Worm (Caenorhabditis elegans): ENCODE results near the gene ceh-18.

The ceh-18 gene

DNA sequence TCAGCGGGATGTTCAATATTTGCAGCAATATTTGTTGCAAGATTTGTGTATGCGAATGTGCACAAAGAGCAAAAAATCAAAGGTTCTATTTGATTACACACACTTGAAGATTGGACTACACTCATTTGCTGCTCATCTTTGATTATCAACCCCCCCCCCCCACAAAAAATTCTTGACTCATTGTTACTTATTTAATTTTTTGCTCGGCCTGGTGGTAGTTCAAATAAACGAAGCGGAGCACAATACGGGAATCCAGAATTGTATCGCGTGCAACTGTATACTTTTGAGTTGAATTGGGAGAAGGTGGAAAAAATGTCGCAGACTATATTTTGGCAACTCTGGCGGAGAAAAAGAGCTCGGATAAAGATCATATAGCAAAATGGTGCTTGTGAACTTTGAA lies 62.0 kb downstream of the ceh-18 start, which contains the start of gene F35A5.5:
Gene F35A5.5 (minus strand): TSS at position 101 of the 400 bp plus-strand sequence.
- TF ChIP-seq tra-4 (tag; optimal IDR thresholded peaks at IDR 0.05) (no peak), ceh-36 (tag; optimal IDR thresholded peaks at IDR 0.05) (no peak)

DNA sequence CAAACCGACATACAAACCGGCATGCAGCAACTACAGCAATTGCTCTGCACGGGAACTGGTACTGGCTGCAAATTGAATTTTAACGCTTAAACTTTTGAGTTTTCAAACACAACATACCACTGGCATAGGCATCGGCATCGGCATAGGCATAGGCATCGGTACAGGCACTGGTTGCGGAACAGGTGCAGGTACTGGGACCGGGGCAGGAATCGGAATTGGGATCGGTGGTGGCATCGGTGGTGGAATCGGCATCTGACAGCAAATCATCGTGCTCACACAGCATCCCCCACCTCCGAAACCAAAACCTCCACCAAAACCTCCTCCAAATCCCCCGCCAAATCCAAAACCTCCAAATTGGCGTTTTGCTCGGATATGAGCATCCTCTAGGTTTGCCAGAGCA lies 63.4 kb downstream of the ceh-18 start:
- no peak for TF ChIP-seq hnd-1 (tag; optimal IDR thresholded peaks at IDR 0.05)
- TF ChIP-seq aly-1 (tag; optimal IDR thresholded peaks at IDR 0.05) = no peak
- no peak for TF ChIP-seq scrt-1 (GFP tag; IDR thresholded peaks at IDR 0.05)
- no peak for TF ChIP-seq ceh-36 (tag; optimal IDR thresholded peaks at IDR 0.05)
- TF ChIP-seq flt-1 (GFP tag; IDR thresholded peaks at IDR 0.05) = no peak
- no peak for TF ChIP-seq tra-4 (tag; optimal IDR thresholded peaks at IDR 0.05)

DNA sequence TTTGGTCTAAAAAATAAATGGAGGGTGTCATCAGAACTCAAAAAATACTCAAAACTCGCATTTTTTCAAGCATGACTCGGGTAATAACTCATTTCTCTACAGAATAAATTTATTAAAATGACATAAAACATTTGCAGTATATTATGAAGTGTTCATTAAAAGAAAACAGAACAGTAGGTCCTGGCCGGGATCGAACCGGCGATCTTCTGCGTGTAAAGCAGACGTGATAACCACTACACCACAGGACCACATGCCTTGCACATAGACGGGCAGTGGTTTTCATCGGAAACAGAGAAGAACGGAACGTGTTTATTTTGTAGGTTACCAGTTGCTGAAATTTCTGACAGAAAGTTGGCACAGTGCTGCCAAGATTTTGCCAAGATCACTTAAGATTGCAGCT lies 64.2 kb downstream of the ceh-18 start:
- TF ChIP-seq hnd-1 (tag; optimal IDR thresholded peaks at IDR 0.05) (no peak), hmbx-1 (tag; optimal IDR thresholded peaks at IDR 0.05) (no peak), hmg-4 (GFP tag; optimal IDR thresholded peaks at IDR 0.05) (no peak), pes-1 (GFP tag; IDR thresholded peaks at IDR 0.05) (0 out of 2 replicates have a peak, but pooled peaks have one; percentile 50), flt-1 (GFP tag; IDR thresholded peaks at IDR 0.05) (no peak), aly-1 (tag; optimal IDR thresholded peaks at IDR 0.05) (no peak)
